Worm (Caenorhabditis elegans): ENCODE measurements around the gene R03H10.6.
A peak's percentile ranks its signal among the peaks of the same experiment; 100 is the strongest.

The R03H10.6 gene

ce11 chrII:4209071-4209747 lies 35.9 kb upstream of the R03H10.6 start, which contains the start of gene F31D5.6:
F31D5.6 (plus strand) TSS chrII:4209697.
- TF ChIP-seq nhr-12 (tag; optimal IDR thresholded peaks at IDR 0.05) = no peak

DNA sequence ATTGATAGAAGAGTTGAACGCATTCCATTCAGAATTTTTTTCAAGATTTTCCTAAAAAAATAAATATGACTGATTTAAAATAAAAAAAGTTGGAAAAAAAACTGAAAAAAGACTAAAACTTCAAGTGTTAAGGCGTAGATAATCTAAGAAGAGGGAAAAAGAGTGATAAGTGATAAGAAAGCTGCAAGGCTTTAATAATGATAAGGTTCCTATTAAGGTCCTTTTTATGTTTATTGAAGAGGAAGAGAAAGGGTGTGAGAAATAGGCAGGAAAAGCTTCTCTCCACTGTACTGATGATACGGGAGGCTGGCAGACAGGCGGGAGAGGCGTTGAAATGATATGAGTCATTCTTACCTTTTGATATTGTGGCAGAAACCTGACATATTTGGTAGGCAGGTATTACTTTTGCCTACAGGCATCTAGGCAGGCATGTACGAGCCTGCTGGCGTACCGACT lies 30.5 kb upstream of the R03H10.6 start, which contains the start of gene mth-1:
TSS of gene mth-1 (minus strand) at position 51 of the 456 bp plus-strand sequence.
- TF ChIP-seq irx-1 (tag; optimal IDR thresholded peaks at IDR 0.05) = no peak
- TF ChIP-seq dpl-1 (GFP tag; optimal IDR thresholded peaks at IDR 0.05) = no peak
- TF ChIP-seq lin-39 (tag; optimal IDR thresholded peaks at IDR 0.05) = no peak
- no peak for TF ChIP-seq tlp-1 (tag; optimal IDR thresholded peaks at IDR 0.05)
- TF ChIP-seq elt-2 (tag; optimal IDR thresholded peaks at IDR 0.05) = peak; percentile 97
- TF ChIP-seq ceh-8 (GFP tag; optimal IDR thresholded peaks at IDR 0.05) = no peak
- TF ChIP-seq efl-1 (optimal IDR thresholded peaks at IDR 0.05) = no peak
- peak in 1 of 2 experiments; percentile 40 for TF ChIP-seq efl-1 (GFP tag; optimal IDR thresholded peaks at IDR 0.05 in 1 of 2)
- no peak for TF ChIP-seq dsc-1 (tag; optimal IDR thresholded peaks at IDR 0.05)
- no peak for TF ChIP-seq fos-1 (tag; optimal IDR thresholded peaks at IDR 0.05)
- no peak for TF ChIP-seq sptf-1 (tag; optimal IDR thresholded peaks at IDR 0.05)
- no peak for TF ChIP-seq tbx-2 (tag; optimal IDR thresholded peaks at IDR 0.05)
- TF ChIP-seq ztf-4 (tag; optimal IDR thresholded peaks at IDR 0.05) = no peak
- TF ChIP-seq hlh-4 (tag; optimal IDR thresholded peaks at IDR 0.05) = no peak
- TF ChIP-seq unc-98 (GFP tag; IDR thresholded peaks at IDR 0.05) = no peak
- no peak for TF ChIP-seq nhr-90 (tag; optimal IDR thresholded peaks at IDR 0.05; ENCODE audit: poor library complexity)
- no peak for TF ChIP-seq mef-2 (tag; optimal IDR thresholded peaks at IDR 0.05)
- no peak for TF ChIP-seq fkh-8 (tag; optimal IDR thresholded peaks at IDR 0.05)
- no peak for TF ChIP-seq hpl-2 (GFP tag; optimal IDR thresholded peaks at IDR 0.05)

- peak; percentile 95 for TF ChIP-seq nhr-85 (tag)
These were observed 29.3 kb upstream of the R03H10.6 start for ce11 chrII:4202633-4203032.

DNA sequence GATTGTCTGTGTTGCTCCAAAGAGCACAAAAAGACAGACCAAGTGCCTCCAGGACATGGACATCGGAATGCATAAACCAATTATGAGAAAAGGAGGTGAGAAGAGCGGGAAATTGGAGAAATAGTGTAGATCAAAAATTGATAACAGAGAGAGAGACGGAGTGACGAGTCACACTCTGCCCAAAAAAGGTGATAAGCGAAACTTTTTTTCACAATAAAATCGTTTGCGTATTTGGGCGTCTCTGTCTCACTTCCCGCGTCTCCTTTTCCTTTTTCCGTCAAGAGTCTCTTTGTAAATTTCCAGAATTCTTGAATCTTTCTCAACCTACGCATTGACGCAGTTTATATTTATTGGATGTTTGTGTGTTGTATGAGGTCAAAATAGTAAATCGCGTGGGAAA lies 20.8 kb upstream of the R03H10.6 start, which contains the start of gene mth-2:
TSS of gene mth-2 (minus strand) at position 188 of the 400 bp plus-strand sequence.
- TF ChIP-seq nhr-19 (GFP tag; conservative IDR thresholded peaks at IDR 0.05) (no peak), elt-3 (tag; optimal IDR thresholded peaks at IDR 0.05) (peak in 1 of 6 experiments; percentile 46), nhr-77 (tag; optimal IDR thresholded peaks at IDR 0.05) (no peak), lin-35 (GFP tag; optimal IDR thresholded peaks at IDR 0.05) (peak in 1 of 2 experiments; percentile 42), elt-2 (tag; optimal IDR thresholded peaks at IDR 0.05) (peak; percentile 93), lin-14 (GFP tag; optimal IDR thresholded peaks at IDR 0.05) (peak; percentile 10), pqm-1 (tag; optimal IDR thresholded peaks at IDR 0.05) (peak; percentile 22), aly-2 (tag; optimal IDR thresholded peaks at IDR 0.05) (no peak), mef-2 (tag; optimal IDR thresholded peaks at IDR 0.05) (no peak)

DNA sequence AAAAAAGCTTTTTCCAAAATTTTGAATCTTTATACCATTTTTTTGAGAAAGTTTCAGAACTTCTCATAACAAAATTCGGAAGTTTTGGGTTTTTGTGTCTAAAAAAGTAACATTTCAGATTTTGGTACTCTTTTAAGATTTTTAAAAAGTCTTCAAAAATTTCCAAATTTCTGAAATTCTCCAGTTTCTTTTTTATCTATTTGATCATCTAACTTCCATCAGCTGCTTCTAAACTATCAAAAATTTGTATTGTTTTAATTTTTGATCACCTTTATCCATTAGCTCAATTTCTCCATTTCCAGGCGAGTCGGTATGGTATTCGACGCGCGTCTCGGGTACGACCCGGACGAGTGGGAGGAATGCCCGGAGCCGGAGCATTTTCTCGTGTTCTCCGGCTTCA lies 13.1 kb upstream of the R03H10.6 start, which contains the start of gene cpna-1:
TSS of gene cpna-1 (plus strand) at position 301 of the 400 bp plus-strand sequence.
- no peak for TF ChIP-seq pax-3 (tag; optimal IDR thresholded peaks at IDR 0.05)
- TF ChIP-seq ceh-63 (GFP tag; optimal IDR thresholded peaks at IDR 0.05) = no peak
- no peak for TF ChIP-seq sptf-1 (tag; optimal IDR thresholded peaks at IDR 0.05)
- TF ChIP-seq pqm-1 (tag; optimal IDR thresholded peaks at IDR 0.05) = no peak
- TF ChIP-seq zag-1 (tag; optimal IDR thresholded peaks at IDR 0.05) = no peak
- no peak for TF ChIP-seq nhr-90 (tag; optimal IDR thresholded peaks at IDR 0.05; ENCODE audit: poor library complexity)
- no peak for TF ChIP-seq efl-1 (optimal IDR thresholded peaks at IDR 0.05)
- no peak for TF ChIP-seq efl-1 (GFP tag; optimal IDR thresholded peaks at IDR 0.05 in 1 of 2)
- TF ChIP-seq mep-1 (tag; optimal IDR thresholded peaks at IDR 0.05) = no peak
- no peak for TF ChIP-seq jun-1 (tag; optimal IDR thresholded peaks at IDR 0.05)
- TF ChIP-seq ztf-4 (tag; optimal IDR thresholded peaks at IDR 0.05) = no peak
- no peak for TF ChIP-seq nhr-12 (tag; optimal IDR thresholded peaks at IDR 0.05)
- TF ChIP-seq lin-35 (GFP tag; optimal IDR thresholded peaks at IDR 0.05) = no peak
- TF ChIP-seq nhr-11 (tag; optimal IDR thresholded peaks at IDR 0.05) = no peak

All from whole organism, L1 larva.